2 fruit fly cellular contexts compared by ENCODE assay signal in the genomic region with DNA sequence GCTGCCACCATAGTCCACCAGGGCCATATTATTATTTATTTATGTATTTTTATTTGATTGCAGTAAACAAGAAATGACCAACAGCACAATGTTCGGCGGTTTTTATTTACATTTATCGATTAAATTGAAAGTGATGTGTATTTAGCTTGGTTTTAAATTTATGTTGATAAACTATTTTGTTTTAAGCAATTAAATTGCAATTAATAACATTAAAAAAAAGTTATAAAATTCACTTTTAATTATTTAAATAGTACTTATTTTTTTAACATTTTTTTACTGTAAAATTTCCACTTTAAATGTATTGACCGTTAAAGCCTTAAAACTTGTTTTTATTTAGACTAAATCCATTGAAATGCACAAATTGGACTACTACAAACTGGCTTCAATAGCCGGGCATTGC.
TF ChIP-seq lines count a peak whose summit lies in the region.

TSS of gene CG16790 (minus strand) at position 101 of the 400 bp plus-strand sequence.

- TF ChIP-seq CTCF in whole organism, embryonic (GFP tag; optimal IDR thresholded peaks at IDR 0.05; lab: Kevin White, UChicago): no peak

TF ChIP-seq in whole organism, embryonic, 481 proteins besides CTCF, POLR2A, EP300 and RAD21:
- TF ChIP-seq CG2199 (GFP tag; IDR thresholded peaks at IDR 0.05; lab: Robert Waterston, UW) (no peak), CG4854 (GFP tag; optimal IDR thresholded peaks at IDR 0.05; lab: Kevin White, UChicago) (no peak), Sry-β (GFP tag; optimal IDR thresholded peaks at IDR 0.05; lab: Kevin White, UChicago) (peak; percentile 54), fd64A (GFP tag; optimal IDR thresholded peaks at IDR 0.05; lab: Kevin White, UChicago) (no peak), nmo (GFP tag; optimal IDR thresholded peaks at IDR 0.05; lab: Kevin White, UChicago) (no peak), MBD-R2 (GFP tag; IDR thresholded peaks at IDR 0.05; lab: Robert Waterston, UW) (0 out of 2 replicates have a peak, but pooled peaks have one; percentile 42), CkIIα-i1 (GFP tag; IDR thresholded peaks at IDR 0.05; lab: Robert Waterston, UW) (no peak), row (GFP tag; IDR thresholded peaks at IDR 0.05; lab: Robert Waterston, UW) (peak; percentile 13; the same call in 1 of the 3 replicates), Dip3 (GFP tag; optimal IDR thresholded peaks at IDR 0.05; lab: Kevin White, UChicago) (no peak), az2 (GFP tag; optimal IDR thresholded peaks at IDR 0.05; lab: Kevin White, UChicago) (no peak), Bgb (GFP tag; IDR thresholded peaks at IDR 0.05; lab: Robert Waterston, UW; ENCODE audit: partially characterized antibody) (no peak), CG11695 (GFP tag; IDR thresholded peaks at IDR 0.05; lab: Robert Waterston, UW) (no peak)

TF ChIP-seq in whole organism, wandering third instar larva, 38 proteins besides CTCF, POLR2A, EP300 and RAD21:
- peak; percentile 47 for TF ChIP-seq Myc (optimal IDR thresholded peaks at IDR 0.05; lab: Kevin White, UChicago)
- no peak for TF ChIP-seq rgr (GFP tag; optimal IDR thresholded peaks at IDR 0.05; lab: Kevin White, UChicago)
